Fruit fly (Drosophila melanogaster) whole organism: ENCODE data around the gene wgn.
A peak's percentile ranks its signal among the peaks of the same experiment; 100 is the strongest.

Experiments
- CG8478 ChIP-seq: fragments of >200 bp; optimal IDR thresholded peaks from 2 replicates; lab custom pipeline; 2018; ENCODE audit warnings: inconsistent platforms
- Dll ChIP-seq: fragments of >200 bp; optimal IDR thresholded peaks from 2 replicates; lab custom pipeline; 2017
- EcR ChIP-seq, 2 experiments: fragments of >200 bp; optimal IDR thresholded peaks; 2 replicates each; lab custom pipeline; 2017; ENCODE audit warnings: missing biosample characterization in 2 of 2, missing genetic modification characterization in 2 of 2, missing genetic modification reagents in 2 of 2
- pan ChIP-seq: fragments of >200 bp; optimal IDR thresholded peaks from 2 replicates; lab custom pipeline; 2017
- psq ChIP-seq: fragments of >200 bp; optimal IDR thresholded peaks from 2 replicates; lab custom pipeline; 2017
- usp ChIP-seq: fragments of >200 bp; optimal IDR thresholded peaks from 2 replicates; lab custom pipeline; 2017; ENCODE audit warnings: missing biosample characterization, missing genetic modification characterization, mixed read lengths

- TF ChIP-seq Dll (lab: Kevin White, UChicago) (no peak), pan (lab: Kevin White, UChicago) (no peak), psq (lab: Kevin White, UChicago) (no peak), EcR (GFP tag; optimal IDR thresholded peaks at IDR 0.05; lab: Kevin White, UChicago) (peak in 1 of 2 experiments; percentile 24), usp (GFP tag; lab: Kevin White, UChicago) (no peak), CG8478 (lab: Kevin White, UChicago) (no peak)
Measured at dm6 chrX:18671545-18672174, 37.0 kb upstream of the wgn start.
